Worm (Caenorhabditis elegans): ENCODE data around the gene T24A6.16.

Gene T24A6.16

DNA sequence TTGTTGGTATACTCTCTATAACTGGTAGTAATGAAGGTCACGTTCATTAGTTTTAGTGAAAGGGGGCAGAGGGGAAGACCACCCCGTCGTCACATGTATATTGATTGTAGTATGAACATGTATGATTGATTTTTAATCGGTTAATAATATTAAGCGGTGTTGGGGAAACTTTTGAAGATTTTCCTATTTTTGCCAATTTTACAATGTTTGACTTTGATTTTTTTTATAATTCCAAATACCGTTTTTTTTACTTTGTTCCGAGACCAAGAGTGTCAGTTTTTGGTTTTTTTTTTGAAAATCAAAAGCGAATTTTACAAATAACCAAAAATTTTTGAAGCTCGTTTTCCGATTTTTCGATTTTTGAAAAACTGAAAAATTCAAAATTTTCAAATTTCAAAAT is 27.5 kb downstream of the T24A6.16 start, which contains the start of gene nhr-221:
Gene nhr-221, minus strand, starts transcription at position 101 of the 400 bp plus-strand sequence.
- no peak for TF ChIP-seq mml-1 (tag; optimal IDR thresholded peaks at IDR 0.05)

DNA sequence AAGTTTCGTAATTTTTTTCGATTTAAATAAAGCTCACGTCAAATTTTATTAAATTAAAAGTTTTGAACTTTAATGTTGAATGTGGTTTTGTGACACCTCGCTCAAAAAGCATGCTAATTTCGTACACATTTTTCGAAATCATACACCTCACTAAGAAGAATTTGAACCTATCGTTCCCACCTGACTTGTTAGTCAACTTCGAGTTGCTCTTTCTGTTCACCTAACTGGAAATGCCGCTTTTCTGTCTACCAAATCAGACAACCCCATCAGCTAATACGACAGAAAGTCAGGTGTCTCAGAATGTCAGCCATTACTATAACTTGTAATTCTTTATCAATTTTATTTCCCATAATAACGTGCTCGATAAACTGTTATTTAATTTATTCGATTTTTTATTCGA is 32.3 kb downstream of the T24A6.16 start, which contains the start of gene srbc-66:
Gene srbc-66, plus strand, starts transcription at position 301 of the 400 bp plus-strand sequence.
- TF ChIP-seq jun-1 (tag; optimal IDR thresholded peaks at IDR 0.05) (no peak), lin-39 (tag; optimal IDR thresholded peaks at IDR 0.05) (no peak), snpc-4 (tag; optimal IDR thresholded peaks at IDR 0.05) (no peak), ztf-11 (tag; optimal IDR thresholded peaks at IDR 0.05) (no peak), nhr-11 (tag; optimal IDR thresholded peaks at IDR 0.05) (no peak)

DNA sequence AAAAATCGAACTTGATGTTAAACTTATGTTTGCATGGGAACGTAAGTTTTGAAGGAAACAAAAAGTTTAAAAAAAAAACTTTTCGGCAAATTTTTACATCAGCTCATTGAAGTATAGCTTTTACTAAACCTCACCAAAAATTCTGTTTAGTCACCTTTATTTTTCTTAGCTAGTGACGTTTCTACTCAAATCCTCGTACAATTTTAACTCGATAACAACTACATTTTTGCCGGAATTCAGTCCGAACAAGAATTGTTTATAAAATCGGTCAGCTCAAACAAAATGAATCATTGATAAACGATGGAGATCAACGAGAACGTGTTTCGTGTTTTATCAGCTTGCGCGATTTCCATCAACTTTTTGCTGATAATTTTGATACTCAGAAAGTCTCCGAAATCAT is 35.8 kb downstream of the T24A6.16 start, which contains the start of gene str-260:
Gene str-260, plus strand, starts transcription at position 301 of the 400 bp plus-strand sequence.
- no peak for TF ChIP-seq nhr-237 (tag; optimal IDR thresholded peaks at IDR 0.05)
- TF ChIP-seq nhr-43 (tag; optimal IDR thresholded peaks at IDR 0.05; ENCODE audit: poor library complexity, severe bottlenecking) = no peak
- TF ChIP-seq eor-1 (tag; optimal IDR thresholded peaks at IDR 0.05) = no peak
- TF ChIP-seq fkh-10 (GFP tag; optimal IDR thresholded peaks at IDR 0.05) = no peak
- no peak for TF ChIP-seq snpc-4 (tag; optimal IDR thresholded peaks at IDR 0.05)
- no peak for TF ChIP-seq fkh-2 (tag; optimal IDR thresholded peaks at IDR 0.05)
- no peak for TF ChIP-seq ceh-82 (tag; optimal IDR thresholded peaks at IDR 0.05)
- no peak for TF ChIP-seq zag-1 (tag; optimal IDR thresholded peaks at IDR 0.05)
- TF ChIP-seq ceh-16 (tag; optimal IDR thresholded peaks at IDR 0.05) = no peak

DNA sequence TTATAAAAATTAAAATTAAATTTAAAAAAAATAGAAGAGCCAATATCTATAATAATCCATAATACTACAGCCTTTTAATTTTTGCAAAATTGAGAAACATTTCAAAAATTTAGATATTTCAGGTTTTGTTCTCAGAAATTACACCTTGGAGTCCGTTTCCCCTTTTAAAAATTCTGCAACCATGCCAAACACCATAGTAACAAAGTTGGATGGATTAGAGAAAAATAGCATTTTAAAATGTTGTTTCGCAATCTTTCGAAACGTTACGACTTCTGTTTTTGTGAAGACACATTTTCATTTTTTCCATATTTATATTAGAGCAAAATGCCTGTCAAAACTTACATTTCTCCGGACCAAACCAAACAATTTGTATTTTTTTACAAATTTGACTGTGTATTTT is 37.8 kb downstream of the T24A6.16 start, which contains the start of gene T24A6.7:
Gene T24A6.7, plus strand, starts transcription at position 301 of the 400 bp plus-strand sequence.
- TF ChIP-seq ZK546.5 (tag; optimal IDR thresholded peaks at IDR 0.05) = no peak
- no peak for TF ChIP-seq fkh-10 (GFP tag; optimal IDR thresholded peaks at IDR 0.05)
- no peak for TF ChIP-seq aly-2 (tag; optimal IDR thresholded peaks at IDR 0.05)
- TF ChIP-seq nhr-43 (tag; optimal IDR thresholded peaks at IDR 0.05; ENCODE audit: poor library complexity, severe bottlenecking) = no peak
- no peak for TF ChIP-seq lin-39 (tag; optimal IDR thresholded peaks at IDR 0.05)
- no peak for TF ChIP-seq ama-1 (optimal IDR thresholded peaks at IDR 0.05)
- no peak for TF ChIP-seq elt-1 (tag; optimal IDR thresholded peaks at IDR 0.05)
- TF ChIP-seq nfya-1 (tag; optimal IDR thresholded peaks at IDR 0.05; ENCODE audit: insufficient read depth) = no peak
- no peak for TF ChIP-seq ztf-4 (tag; optimal IDR thresholded peaks at IDR 0.05)
- TF ChIP-seq egl-5 (tag; optimal IDR thresholded peaks at IDR 0.05) = no peak
- no peak for TF ChIP-seq elt-2 (tag; optimal IDR thresholded peaks at IDR 0.05)

DNA sequence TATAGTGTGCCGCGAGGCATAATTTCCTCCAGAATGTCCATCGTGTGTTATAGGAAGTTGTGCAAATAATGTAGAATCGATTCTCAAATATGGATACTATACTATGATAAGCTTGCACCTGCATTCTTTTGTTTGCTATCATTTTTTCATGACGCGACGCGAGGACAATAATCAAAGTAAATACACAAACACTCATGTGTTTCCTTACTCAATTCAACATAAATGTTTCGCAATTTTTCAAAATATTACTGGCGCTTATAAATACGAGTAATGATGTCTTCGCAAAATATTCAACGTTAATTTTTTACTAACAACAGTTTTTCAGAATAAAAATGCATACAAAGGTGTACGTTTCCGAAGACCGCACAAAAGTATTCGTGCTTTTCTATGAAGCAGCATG is 39.5 kb downstream of the T24A6.16 start, which contains the start of gene irg-1:
Gene irg-1, plus strand, starts transcription at position 326 of the 400 bp plus-strand sequence.
- TF ChIP-seq pqm-1 (tag; optimal IDR thresholded peaks at IDR 0.05) (peak; percentile 37), ztf-4 (tag; optimal IDR thresholded peaks at IDR 0.05) (no peak)

DNA sequence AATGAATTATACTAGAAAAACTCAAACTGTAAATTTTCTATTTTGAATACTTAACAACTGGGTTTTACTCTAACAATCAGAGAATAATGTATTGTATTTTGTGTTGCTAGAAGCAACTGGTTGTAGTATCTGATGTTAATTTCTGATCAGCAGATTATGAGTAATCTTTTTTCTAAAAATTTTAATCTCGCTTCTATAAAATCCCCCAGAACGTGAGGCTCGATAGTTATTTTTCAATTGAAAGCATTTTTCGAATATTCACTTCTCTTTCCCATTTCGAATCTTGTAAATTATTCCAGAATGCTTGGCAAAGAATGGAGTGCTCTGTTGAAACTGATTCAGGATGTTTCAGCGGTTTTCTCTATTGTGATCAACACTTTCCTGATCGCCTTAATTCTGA is 44.8 kb downstream of the T24A6.16 start, which contains the start of gene str-227:
Gene str-227, plus strand, starts transcription at position 301 of the 400 bp plus-strand sequence.
- TF ChIP-seq sea-2 (GFP tag; optimal IDR thresholded peaks at IDR 0.05) (no peak), nhr-77 (tag; optimal IDR thresholded peaks at IDR 0.05) (no peak), elt-1 (tag; optimal IDR thresholded peaks at IDR 0.05) (no peak), ztf-4 (tag; optimal IDR thresholded peaks at IDR 0.05) (no peak), ama-1 (optimal IDR thresholded peaks at IDR 0.05) (no peak), R02D3.7 (tag; optimal IDR thresholded peaks at IDR 0.05) (no peak), nhr-25 (tag; optimal IDR thresholded peaks at IDR 0.05) (no peak)

DNA sequence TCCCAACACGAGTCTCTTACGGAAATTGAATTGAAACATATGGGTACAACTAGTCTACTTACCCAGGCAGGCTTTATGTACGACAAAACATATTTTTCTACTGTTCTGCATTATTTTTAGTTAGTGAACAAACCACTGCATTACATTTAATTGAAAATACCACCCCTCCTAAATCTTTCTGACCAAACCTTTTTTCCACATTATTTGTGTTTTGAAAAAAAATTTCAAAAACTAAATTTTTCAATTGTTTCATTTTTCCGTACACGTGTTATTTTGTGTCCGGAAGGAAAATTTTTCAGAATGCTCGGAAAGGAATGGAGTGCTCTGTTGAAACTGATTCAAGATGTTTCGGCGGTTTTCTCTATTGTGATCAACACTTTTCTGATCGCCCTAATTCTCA is 50.3 kb downstream of the T24A6.16 start, which contains the start of gene str-226:
Gene str-226, plus strand, starts transcription at position 301 of the 400 bp plus-strand sequence.
- TF ChIP-seq unc-62 (GFP tag; optimal IDR thresholded peaks at IDR 0.05) = no peak
- TF ChIP-seq pqm-1 (tag; optimal IDR thresholded peaks at IDR 0.05) = no peak
- TF ChIP-seq pha-4 (tag; optimal IDR thresholded peaks at IDR 0.05) = no peak
- no peak for TF ChIP-seq R02D3.7 (tag; optimal IDR thresholded peaks at IDR 0.05)
- no peak for TF ChIP-seq snpc-4 (tag; optimal IDR thresholded peaks at IDR 0.05)
- no peak for TF ChIP-seq elt-2 (tag; optimal IDR thresholded peaks at IDR 0.05)
- no peak for TF ChIP-seq unc-39 (tag; optimal IDR thresholded peaks at IDR 0.05)
- no peak for TF ChIP-seq nhr-12 (tag; optimal IDR thresholded peaks at IDR 0.05)
- no peak for TF ChIP-seq lin-39 (tag; optimal IDR thresholded peaks at IDR 0.05)
- no peak for TF ChIP-seq ztf-4 (tag; optimal IDR thresholded peaks at IDR 0.05)
- no peak for TF ChIP-seq ceh-82 (tag; optimal IDR thresholded peaks at IDR 0.05)
- no peak for TF ChIP-seq ZK546.5 (tag; optimal IDR thresholded peaks at IDR 0.05)
- TF ChIP-seq egl-5 (tag; optimal IDR thresholded peaks at IDR 0.05) = no peak
- no peak for TF ChIP-seq ceh-28 (tag; optimal IDR thresholded peaks at IDR 0.05)
- TF ChIP-seq nhr-77 (tag; optimal IDR thresholded peaks at IDR 0.05) = no peak
- no peak for TF ChIP-seq mdl-1 (tag; optimal IDR thresholded peaks at IDR 0.05)
